Fruit fly (Drosophila melanogaster): Measurements from ENCODE around the gene ND-PDSW.

The ND-PDSW gene

dm6 chr2L:3480443-3480839 is 14.5 kb downstream of the ND-PDSW start:
- peak; percentile 27 for TF ChIP-seq Hnf4 (GFP tag; optimal IDR thresholded peaks at IDR 0.05)
- peak; percentile 25 for TF ChIP-seq brk (GFP tag; optimal IDR thresholded peaks at IDR 0.05)
- no peak for TF ChIP-seq HLH106 (tag; optimal IDR thresholded peaks at IDR 0.05)
- TF ChIP-seq Myc (optimal IDR thresholded peaks at IDR 0.05): peak; percentile 91
- no peak for TF ChIP-seq lola (GFP tag; optimal IDR thresholded peaks at IDR 0.05)

dm6 chr2L:3482037-3482436 is 16.1 kb downstream of the ND-PDSW start:
- TF ChIP-seq Vsx2 (GFP tag; optimal IDR thresholded peaks at IDR 0.05; ENCODE audit: partially characterized antibody): no peak
- no peak for TF ChIP-seq HLH106 (tag; optimal IDR thresholded peaks at IDR 0.05)
- TF ChIP-seq Dfd (GFP tag; optimal IDR thresholded peaks at IDR 0.05): no peak
- TF ChIP-seq CG9705 (GFP tag; optimal IDR thresholded peaks at IDR 0.05): no peak
- TF ChIP-seq Myc (optimal IDR thresholded peaks at IDR 0.05): no peak
- no peak for TF ChIP-seq dl (GFP tag; optimal IDR thresholded peaks at IDR 0.05; ENCODE audit: insufficient read depth in 1 of 2, partially characterized antibody in 2 of 2)
- no peak for TF ChIP-seq ey (GFP tag; optimal IDR thresholded peaks at IDR 0.05)
- TF ChIP-seq OdsH (GFP tag; optimal IDR thresholded peaks at IDR 0.05): no peak
- no peak for TF ChIP-seq Dif (GFP tag; optimal IDR thresholded peaks at IDR 0.05; ENCODE audit: partially characterized antibody)
- no peak for TF ChIP-seq brk (GFP tag; optimal IDR thresholded peaks at IDR 0.05)
- no peak for TF ChIP-seq Hr83 (GFP tag; optimal IDR thresholded peaks at IDR 0.05; ENCODE audit: poor library complexity, severe bottlenecking)
- no peak for TF ChIP-seq Hr78 (GFP tag; optimal IDR thresholded peaks at IDR 0.05)
- TF ChIP-seq br (GFP tag; optimal IDR thresholded peaks at IDR 0.05): no peak
- TF ChIP-seq sage (GFP tag; optimal IDR thresholded peaks at IDR 0.05): no peak
- TF ChIP-seq GATAd (GFP tag; optimal IDR thresholded peaks at IDR 0.05): no peak
- TF ChIP-seq psq (GFP tag; optimal IDR thresholded peaks at IDR 0.05): no peak
- TF ChIP-seq CG32264 (GFP tag; optimal IDR thresholded peaks at IDR 0.05): no peak
- TF ChIP-seq pan (optimal IDR thresholded peaks at IDR 0.05): no peak

dm6 chr2L:3482712-3483111 is 16.8 kb downstream of the ND-PDSW start:
- no peak for TF ChIP-seq Dif (GFP tag; optimal IDR thresholded peaks at IDR 0.05; ENCODE audit: partially characterized antibody)
- TF ChIP-seq HLH106 (tag; optimal IDR thresholded peaks at IDR 0.05): peak; percentile 19
- TF ChIP-seq Sp1 (GFP tag; optimal IDR thresholded peaks at IDR 0.05): peak; percentile 18

- TF ChIP-seq N (GFP tag; optimal IDR thresholded peaks at IDR 0.05): no peak
- TF ChIP-seq jim (GFP tag; optimal IDR thresholded peaks at IDR 0.05): no peak
- TF ChIP-seq usp (GFP tag; optimal IDR thresholded peaks at IDR 0.05): no peak
- no peak for TF ChIP-seq CrebA (GFP tag; optimal IDR thresholded peaks at IDR 0.05; ENCODE audit: borderline replicate concordance)
- no peak for TF ChIP-seq lola (GFP tag; optimal IDR thresholded peaks at IDR 0.05)
- TF ChIP-seq Vsx2 (GFP tag; optimal IDR thresholded peaks at IDR 0.05; ENCODE audit: partially characterized antibody): no peak
- no peak for TF ChIP-seq tai (GFP tag; optimal IDR thresholded peaks at IDR 0.05)
- no peak for TF ChIP-seq psq (GFP tag; optimal IDR thresholded peaks at IDR 0.05)
- no peak for TF ChIP-seq HLH106 (tag; optimal IDR thresholded peaks at IDR 0.05)
- no peak for TF ChIP-seq Jra (GFP tag; optimal IDR thresholded peaks at IDR 0.05)
- TF ChIP-seq ey (GFP tag; optimal IDR thresholded peaks at IDR 0.05): no peak
- TF ChIP-seq Hnf4 (GFP tag; optimal IDR thresholded peaks at IDR 0.05): no peak
- TF ChIP-seq Dif (GFP tag; optimal IDR thresholded peaks at IDR 0.05; ENCODE audit: partially characterized antibody): no peak
- TF ChIP-seq Mio (GFP tag; optimal IDR thresholded peaks at IDR 0.05): no peak
- TF ChIP-seq pan (optimal IDR thresholded peaks at IDR 0.05): no peak
- TF ChIP-seq Hr83 (GFP tag; optimal IDR thresholded peaks at IDR 0.05; ENCODE audit: poor library complexity, severe bottlenecking): no peak
- no peak for TF ChIP-seq rgr (GFP tag; optimal IDR thresholded peaks at IDR 0.05)
- no peak for TF ChIP-seq Myc (optimal IDR thresholded peaks at IDR 0.05)
- TF ChIP-seq dsf (GFP tag; optimal IDR thresholded peaks at IDR 0.05; ENCODE audit: borderline replicate concordance): no peak
- no peak for TF ChIP-seq GATAd (GFP tag; optimal IDR thresholded peaks at IDR 0.05)
These were observed 17.7 kb downstream of the ND-PDSW start for dm6 chr2L:3483672-3484071.

dm6 chr2L:3484759-3485158 is 18.8 kb downstream of the ND-PDSW start:
- TF ChIP-seq tai (GFP tag; optimal IDR thresholded peaks at IDR 0.05): no peak

dm6 chr2L:3485506-3485905 is 19.5 kb downstream of the ND-PDSW start:
- TF ChIP-seq Hnf4 (GFP tag; optimal IDR thresholded peaks at IDR 0.05) (no peak), CrebA (GFP tag; optimal IDR thresholded peaks at IDR 0.05; ENCODE audit: borderline replicate concordance) (no peak), psq (GFP tag; optimal IDR thresholded peaks at IDR 0.05) (no peak), Vsx2 (GFP tag; optimal IDR thresholded peaks at IDR 0.05; ENCODE audit: partially characterized antibody) (no peak), Jra (GFP tag; optimal IDR thresholded peaks at IDR 0.05) (no peak), dmrt93B (GFP tag; optimal IDR thresholded peaks at IDR 0.05) (no peak), HLH106 (tag; optimal IDR thresholded peaks at IDR 0.05) (no peak), Hr78 (GFP tag; optimal IDR thresholded peaks at IDR 0.05) (no peak), pan (optimal IDR thresholded peaks at IDR 0.05) (no peak), CG32264 (GFP tag; optimal IDR thresholded peaks at IDR 0.05) (no peak), Dfd (GFP tag; optimal IDR thresholded peaks at IDR 0.05) (no peak), Myc (optimal IDR thresholded peaks at IDR 0.05) (no peak), br (GFP tag; optimal IDR thresholded peaks at IDR 0.05) (no peak)
